Worm (Caenorhabditis elegans) whole organism, young adult: ENCODE results near the gene unc-53.
A peak's percentile ranks its signal among the peaks of the same experiment; 100 is the strongest.

ENCODE experiments used
- F10E7.11 ChIP-seq: sonication (generic microtip); optimal IDR thresholded peaks from 2 replicates; lab custom pipeline; 2017; ENCODE audit warnings: mild to moderate bottlenecking, missing genetic modification characterization, moderate library complexity, missing compliant biosample characterization
- K11D2.4 ChIP-seq: fragments of 200-800 bp; sonication (Bioruptor generic); IDR thresholded peaks from 2 replicates; pipeline ENCODE4 v1.3.6; 2022; ENCODE audit warnings: missing genetic modification reagents, missing genetic modification characterization, missing compliant biosample characterization
- K12H6.12 ChIP-seq: fragments of 200-800 bp; sonication (Bioruptor generic); optimal IDR thresholded peaks from 2 replicates; lab custom pipeline; 2018; ENCODE audit warnings: mild to moderate bottlenecking, missing genetic modification characterization, missing compliant biosample characterization
- T26A5.8 ChIP-seq: sonication (generic microtip); optimal IDR thresholded peaks from 2 replicates; lab custom pipeline; 2016; ENCODE audit warnings: missing genetic modification characterization, missing compliant biosample characterization
- Y67H2A.10 ChIP-seq: fragments of 200-800 bp; sonication (Bioruptor generic); conservative IDR thresholded peaks from 2 replicates; pipeline ENCODE4 v1.3.6; 2022; ENCODE audit warnings: missing genetic modification reagents, missing genetic modification characterization, missing compliant biosample characterization
- Y79H2A.3 ChIP-seq: fragments of 200-800 bp; sonication (Bioruptor generic); conservative IDR thresholded peaks from 2 replicates; pipeline ENCODE4 v1.3.6; 2022; ENCODE audit warnings: missing genetic modification reagents, missing genetic modification characterization, missing compliant biosample characterization
- ZK185.1 ChIP-seq: sonication (generic microtip); optimal IDR thresholded peaks from 2 replicates; lab custom pipeline; 2016; ENCODE audit warnings: mild to moderate bottlenecking, missing genetic modification characterization, missing compliant biosample characterization; ENCODE audit not compliant: poor library complexity, severe bottlenecking
- attf-3 ChIP-seq: fragments of 200-800 bp; sonication (Bioruptor generic); conservative IDR thresholded peaks from 2 replicates; pipeline ENCODE4 v1.3.6; 2022; ENCODE audit warnings: missing genetic modification reagents, missing genetic modification characterization, missing compliant biosample characterization
- cebp-1 ChIP-seq, 2 experiments: fragments of 200-800 bp in 1 of 2; sonication (Bioruptor generic) in 1 of 2; sonication (generic microtip) in 1 of 2; IDR thresholded peaks in 1 of 2; optimal IDR thresholded peaks in 1 of 2; 2 replicates each; pipeline versions ENCODE4 v1.3.6 to Lab custom; 2017 to 2022; ENCODE audit warnings: missing compliant biosample characterization in 2 of 2, missing genetic modification characterization in 2 of 2, mild to moderate bottlenecking in 1 of 2, missing genetic modification reagents in 1 of 2, moderate library complexity in 1 of 2
- ceh-100 ChIP-seq: fragments of 200-800 bp; sonication (Bioruptor generic); IDR thresholded peaks from 2 replicates; pipeline ENCODE4 v1.3.6; 2022; ENCODE audit warnings: missing genetic modification reagents, missing genetic modification characterization, missing compliant biosample characterization
- ceh-40 ChIP-seq: fragments of 200-800 bp; sonication (Bioruptor generic); IDR thresholded peaks from 2 replicates; pipeline ENCODE4 v1.3.6; 2022; ENCODE audit warnings: missing genetic modification characterization, missing compliant biosample characterization
- chd-7 ChIP-seq: sonication (generic microtip); optimal IDR thresholded peaks from 2 replicates; lab custom pipeline; 2016; ENCODE audit warnings: mild to moderate bottlenecking, missing genetic modification characterization, moderate library complexity, missing compliant biosample characterization
- dox-1 ChIP-seq: fragments of 200-800 bp; sonication (Bioruptor generic); IDR thresholded peaks from 2 replicates; pipeline ENCODE4 v1.3.6; 2022; ENCODE audit warnings: missing genetic modification reagents, missing genetic modification characterization, missing compliant biosample characterization
- dpl-1 ChIP-seq: fragments of 150-350 bp; optimal IDR thresholded peaks from 2 replicates; lab custom pipeline; 2014; ENCODE audit warnings: missing biosample characterization, missing genetic modification reagents, missing genetic modification characterization
- efl-1 ChIP-seq: fragments of 150-350 bp; optimal IDR thresholded peaks from 2 replicates; lab custom pipeline; 2014; ENCODE audit warnings: missing biosample characterization, missing genetic modification reagents, missing genetic modification characterization
- egl-18 ChIP-seq: fragments of 200-800 bp; sonication (Bioruptor generic); IDR thresholded peaks from 2 replicates; pipeline ENCODE4 v1.3.6; 2022; ENCODE audit warnings: missing genetic modification reagents, missing genetic modification characterization, missing compliant biosample characterization
- ekl-4 ChIP-seq: fragments of 200-800 bp; sonication (Bioruptor generic); IDR thresholded peaks from 2 replicates; pipeline ENCODE4 v1.3.6; 2022; ENCODE audit warnings: missing genetic modification reagents, missing genetic modification characterization, missing compliant biosample characterization
- ets-4 ChIP-seq: fragments of 200-800 bp; sonication (Bioruptor generic); optimal IDR thresholded peaks from 2 replicates; lab custom pipeline; 2018; ENCODE audit warnings: mild to moderate bottlenecking, missing genetic modification characterization, missing compliant biosample characterization
- gei-17 ChIP-seq: fragments of 200-800 bp; sonication (Bioruptor generic); optimal IDR thresholded peaks from 2 replicates; lab custom pipeline; 2018; ENCODE audit warnings: mild to moderate bottlenecking, missing genetic modification characterization, missing compliant biosample characterization
- hlh-26 ChIP-seq: fragments of 200-800 bp; sonication (Bioruptor generic); conservative IDR thresholded peaks from 2 replicates; pipeline ENCODE4 v1.3.6; 2022; ENCODE audit warnings: missing genetic modification reagents, missing genetic modification characterization, missing compliant biosample characterization
- lin-35 ChIP-seq, 3 experiments: fragments of 150-350 bp in 2 of 3; sonication (generic microtip) in 1 of 3; optimal IDR thresholded peaks; 2 replicates each; lab custom pipeline; 2014 to 2018; ENCODE audit warnings: missing biosample characterization in 3 of 3, missing genetic modification characterization in 3 of 3, missing genetic modification reagents in 3 of 3
- lin-54 ChIP-seq: fragments of 200-800 bp; sonication (Bioruptor generic); optimal IDR thresholded peaks from 2 replicates; lab custom pipeline; 2018; ENCODE audit warnings: mild to moderate bottlenecking, missing genetic modification characterization, missing compliant biosample characterization
- madf-10 ChIP-seq: sonication (generic microtip); optimal IDR thresholded peaks from 2 replicates; lab custom pipeline; 2016; ENCODE audit warnings: mild to moderate bottlenecking, missing genetic modification characterization, missing compliant biosample characterization
- madf-3 ChIP-seq: fragments of 200-800 bp; sonication (Bioruptor generic); IDR thresholded peaks from 2 replicates; pipeline ENCODE4 v1.3.6; 2022; ENCODE audit warnings: missing genetic modification reagents, missing genetic modification characterization, missing compliant biosample characterization
- madf-6 ChIP-seq: fragments of 200-800 bp; sonication (Bioruptor generic); IDR thresholded peaks from 2 replicates; pipeline ENCODE4 v1.3.6; 2022; ENCODE audit warnings: missing genetic modification reagents, missing genetic modification characterization, missing compliant biosample characterization
- mcd-1 ChIP-seq: fragments of 200-800 bp; sonication (Bioruptor generic); IDR thresholded peaks from 2 replicates; pipeline ENCODE4 v1.3.6; 2022; ENCODE audit warnings: missing genetic modification reagents, missing genetic modification characterization, missing compliant biosample characterization
- mes-4 ChIP-seq: sonication (generic microtip); optimal IDR thresholded peaks from 2 replicates; lab custom pipeline; 2016; ENCODE audit warnings: missing genotype, missing genetic modification characterization, missing compliant biosample characterization
- nhr-120 ChIP-seq: fragments of 200-800 bp; sonication (Bioruptor generic); IDR thresholded peaks from 2 replicates; pipeline ENCODE4 v1.3.6; 2022; ENCODE audit warnings: missing genetic modification characterization, missing compliant biosample characterization
- nhr-179 ChIP-seq: sonication (generic microtip); optimal IDR thresholded peaks from 2 replicates; lab custom pipeline; 2016; ENCODE audit warnings: mild to moderate bottlenecking, missing genetic modification characterization, missing compliant biosample characterization
- nhr-27 ChIP-seq: fragments of 200-800 bp; sonication (Bioruptor generic); optimal IDR thresholded peaks from 2 replicates; lab custom pipeline; 2018; ENCODE audit warnings: mild to moderate bottlenecking, missing genetic modification characterization, moderate library complexity, missing compliant biosample characterization
- rec-8 ChIP-seq, 2 experiments: sonication (generic microtip); optimal IDR thresholded peaks; 2 replicates each; lab custom pipeline; 2016; ENCODE audit warnings: mild to moderate bottlenecking in 2 of 2, missing genetic modification characterization in 2 of 2, missing genetic modification reagents in 2 of 2, missing genotype in 2 of 2, missing biosample characterization in 1 of 2, missing compliant biosample characterization in 1 of 2, moderate library complexity in 1 of 2
- repo-1 ChIP-seq: sonication (generic microtip); optimal IDR thresholded peaks from 2 replicates; lab custom pipeline; 2017; ENCODE audit warnings: mild to moderate bottlenecking, missing genetic modification characterization, missing compliant biosample characterization
- snpc-1.1 ChIP-seq: sonication (generic microtip); optimal IDR thresholded peaks from 2 replicates; lab custom pipeline; 2017; ENCODE audit warnings: missing genetic modification characterization, mild to moderate bottlenecking, missing compliant biosample characterization, antibody characterized with exemption, moderate library complexity, missing genotype, missing genetic modification reagents; ENCODE audit not compliant: insufficient read depth
- snpc-4 ChIP-seq, 5 experiments: fragments of 150-350 bp in 1 of 5; sonication (generic microtip) in 4 of 5; optimal IDR thresholded peaks; 2 replicates each; lab custom pipeline; 2014 to 2018; ENCODE audit warnings: missing genetic modification characterization in 5 of 5, missing biosample characterization in 3 of 5, antibody characterized with exemption in 2 of 5, mild to moderate bottlenecking in 2 of 5, missing compliant biosample characterization in 2 of 5, missing genotype in 2 of 5, moderate library complexity in 2 of 5, missing genetic modification reagents in 1 of 5
- tlf-1 ChIP-seq: fragments of 200-800 bp; sonication (Bioruptor generic); optimal IDR thresholded peaks from 2 replicates; lab custom pipeline; 2018; ENCODE audit warnings: mild to moderate bottlenecking, missing genetic modification characterization, missing compliant biosample characterization
- unc-62 ChIP-seq: fragments of 150-350 bp; optimal IDR thresholded peaks from 2 replicates; lab custom pipeline; 2014; ENCODE audit warnings: missing biosample characterization, missing genetic modification reagents, missing genetic modification characterization
- ztf-26 ChIP-seq: sonication (generic microtip); optimal IDR thresholded peaks from 2 replicates; lab custom pipeline; 2017; ENCODE audit warnings: missing genetic modification characterization, missing compliant biosample characterization
- ztf-28 ChIP-seq: fragments of 200-800 bp; sonication (Bioruptor generic); IDR thresholded peaks from 2 replicates; pipeline ENCODE4 v1.3.6; 2022; ENCODE audit warnings: missing genetic modification reagents, missing genetic modification characterization, missing compliant biosample characterization
- ztf-3 ChIP-seq: fragments of 200-800 bp; sonication (Bioruptor generic); optimal IDR thresholded peaks from 2 replicates; lab custom pipeline; 2018; ENCODE audit warnings: mild to moderate bottlenecking, missing genetic modification characterization, missing compliant biosample characterization

unc-53 gene

ce11 chrII:11027777-11028176 is 61.5 kb downstream of the unc-53 start:
- TF ChIP-seq K12H6.12 (tag; lab: Kevin White, UChicago) (no peak), ekl-4 (no peak), ztf-28 (no peak), rec-8 (tag; optimal IDR thresholded peaks at IDR 0.05; lab: Kevin White, UChicago) (no peak), egl-18 (GFP tag; lab: Robert Waterston, UW) (no peak), cebp-1 (GFP tag; IDR thresholded peaks at IDR 0.05; lab: Robert Waterston, UW) (no peak), cebp-1 (tag; optimal IDR thresholded peaks at IDR 0.05; lab: Kevin White, UChicago) (no peak), ZK185.1 (tag; lab: Kevin White, UChicago) (no peak), attf-3 (GFP tag; lab: Robert Waterston, UW) (no peak), K11D2.4 (GFP tag; lab: Robert Waterston, UW) (no peak), nhr-27 (tag; lab: Kevin White, UChicago) (no peak), gei-17 (GFP tag; lab: Kevin White, UChicago) (no peak), ztf-26 (no peak), ets-4 (GFP tag; lab: Kevin White, UChicago) (no peak), F10E7.11 (tag; lab: Kevin White, UChicago) (no peak), madf-10 (no peak), mes-4 (no peak), efl-1 (GFP tag; lab: Kevin White, UChicago) (no peak), ceh-100 (GFP tag; lab: Robert Waterston, UW) (no peak), tlf-1 (GFP tag; lab: Kevin White, UChicago) (no peak), snpc-1.1 (tag; lab: Kevin White, UChicago) (no peak)

- no peak for TF ChIP-seq chd-7 (tag; lab: Kevin White, UChicago)
- TF ChIP-seq ceh-40 (GFP tag; lab: Robert Waterston, UW): no peak
- TF ChIP-seq T26A5.8 (tag; lab: Kevin White, UChicago): no peak
- TF ChIP-seq nhr-120: no peak
- no peak for TF ChIP-seq nhr-27 (tag; lab: Kevin White, UChicago)
- no peak for TF ChIP-seq nhr-179 (tag; lab: Kevin White, UChicago)
- TF ChIP-seq hlh-26 (GFP tag; lab: Robert Waterston, UW): no peak
- no peak for TF ChIP-seq K12H6.12 (tag; lab: Kevin White, UChicago)
- TF ChIP-seq Y67H2A.10 (GFP tag; lab: Robert Waterston, UW): no peak
- no peak for TF ChIP-seq unc-62 (GFP tag; lab: Kevin White, UChicago)
- no peak for TF ChIP-seq dox-1
- no peak for TF ChIP-seq ztf-3 (GFP tag; lab: Kevin White, UChicago)
- TF ChIP-seq Y79H2A.3 (GFP tag; lab: Robert Waterston, UW): no peak
- no peak for TF ChIP-seq snpc-4 (GFP tag; optimal IDR thresholded peaks at IDR 0.05; lab: Kevin White, UChicago)
- no peak for TF ChIP-seq snpc-4 (tag; optimal IDR thresholded peaks at IDR 0.05; lab: Kevin White, UChicago)
These were observed 63.7 kb downstream of the unc-53 start, which contains the start of gene F33A8.7 for ce11 chrII:11025566-11025965. Gene F33A8.7, minus strand, starts transcription at chrII:11025666.

ce11 chrII:11022023-11022422 is 67.2 kb downstream of the unc-53 start, which contains the start of gene let-858:
Gene let-858, plus strand, starts transcription at chrII:11022370.
- TF ChIP-seq lin-35 (GFP tag; optimal IDR thresholded peaks at IDR 0.05; lab: Kevin White, UChicago): peak in 2 of 3 experiments; percentile 20 to 87
- peak; percentile 68 for TF ChIP-seq dpl-1 (GFP tag; lab: Kevin White, UChicago)
- TF ChIP-seq madf-6 (GFP tag; lab: Robert Waterston, UW): no peak
- no peak for TF ChIP-seq repo-1 (tag; lab: Kevin White, UChicago)
- TF ChIP-seq lin-54 (GFP tag; lab: Kevin White, UChicago): peak; percentile 93
- TF ChIP-seq efl-1 (GFP tag; lab: Kevin White, UChicago): peak; percentile 81
- peak; percentile 94 for TF ChIP-seq mcd-1 (GFP tag; lab: Robert Waterston, UW)
- TF ChIP-seq madf-3 (GFP tag; lab: Robert Waterston, UW): no peak
